Worm (Caenorhabditis elegans): ENCODE measurements around the gene F46H5.7.
A peak's percentile ranks its signal among the peaks of the same experiment; 100 is the strongest.

ce11 chrX:7284724-7285184 lies 42.0 kb upstream of the F46H5.7 start:
- TF ChIP-seq rec-8 (tag; optimal IDR thresholded peaks at IDR 0.05) (no peak), attf-5 (GFP tag; optimal IDR thresholded peaks at IDR 0.05) (no peak), ama-1 (optimal IDR thresholded peaks at IDR 0.05) (no peak), ama-1 (GFP tag; optimal IDR thresholded peaks at IDR 0.05) (no peak), nhr-27 (tag; optimal IDR thresholded peaks at IDR 0.05) (no peak), unc-62 (GFP tag; optimal IDR thresholded peaks at IDR 0.05) (no peak), K12H6.12 (tag; optimal IDR thresholded peaks at IDR 0.05) (peak; percentile 74), cebp-2 (GFP tag; IDR thresholded peaks at IDR 0.05) (no peak), nhr-90 (tag; optimal IDR thresholded peaks at IDR 0.05) (no peak), lin-54 (GFP tag; optimal IDR thresholded peaks at IDR 0.05) (no peak), zim-3 (tag; optimal IDR thresholded peaks at IDR 0.05) (no peak)
